Worm (Caenorhabditis elegans): ENCODE data around the gene R12B2.7.

Gene R12B2.7

DNA sequence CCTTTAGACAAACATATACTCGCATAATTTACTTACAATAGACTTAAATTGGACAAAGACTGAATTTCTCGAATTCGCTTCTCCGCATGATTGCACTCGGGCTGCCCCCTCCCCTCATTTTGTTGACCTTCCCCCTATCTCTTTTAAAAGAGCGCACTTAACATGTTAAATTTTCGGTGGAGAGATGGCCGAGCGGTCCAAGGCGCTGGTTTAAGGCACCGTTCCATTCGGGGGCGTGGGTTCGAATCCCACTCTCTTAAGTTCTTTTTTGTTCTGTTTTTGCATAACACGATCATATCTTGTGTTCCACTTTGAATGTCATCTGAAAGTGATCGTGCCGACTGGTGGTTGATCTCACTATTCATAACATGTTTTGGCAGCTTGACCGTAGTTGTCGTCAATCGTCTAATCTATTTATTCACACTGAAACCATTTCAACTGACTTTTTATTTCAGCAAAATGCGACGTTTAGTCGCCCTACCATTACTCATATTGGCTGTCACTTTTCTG is 45.1 kb upstream of the R12B2.7 start, which contains the start of gene cutl-23 (continued):
- TF ChIP-seq snpc-4 (GFP tag; optimal IDR thresholded peaks at IDR 0.05) = no peak
- TF ChIP-seq snpc-4 (tag; optimal IDR thresholded peaks at IDR 0.05) = peak in 2 of 4 experiments; percentile 16 to 37
- peak; percentile 47; the same call in 1 of the 2 replicates for TF ChIP-seq egrh-3 (GFP tag; IDR thresholded peaks at IDR 0.05)
- TF ChIP-seq rec-8 (tag; optimal IDR thresholded peaks at IDR 0.05) = peak; percentile 55 to 71
- peak; percentile 18 for TF ChIP-seq F23B12.7 (tag; optimal IDR thresholded peaks at IDR 0.05; ENCODE audit: insufficient read depth)
- TF ChIP-seq ceh-100 (GFP tag; IDR thresholded peaks at IDR 0.05) = no peak
- peak; percentile 50 for TF ChIP-seq madf-10 (tag; optimal IDR thresholded peaks at IDR 0.05)
- peak in 1 of 3 experiments; percentile 31 for TF ChIP-seq lin-35 (GFP tag; optimal IDR thresholded peaks at IDR 0.05)
- peak; percentile 42 for TF ChIP-seq hrde-1 (tag; optimal IDR thresholded peaks at IDR 0.05; ENCODE audit: borderline replicate concordance)
- peak; percentile 67 for TF ChIP-seq nfyb-1 (GFP tag; IDR thresholded peaks at IDR 0.05)
- peak; percentile 73 for TF ChIP-seq snpc-1.3 (tag; optimal IDR thresholded peaks at IDR 0.05; ENCODE audit: insufficient read depth)
- peak; percentile 35 for TF ChIP-seq ztf-26 (tag; optimal IDR thresholded peaks at IDR 0.05)
- TF ChIP-seq pha-4 (tag; optimal IDR thresholded peaks at IDR 0.05) = no peak
- no peak for TF ChIP-seq tbx-9 (tag; optimal IDR thresholded peaks at IDR 0.05; ENCODE audit: borderline replicate concordance)
- TF ChIP-seq hlh-12 (tag; optimal IDR thresholded peaks at IDR 0.05) = peak; percentile 26
- TF ChIP-seq lin-26 (GFP tag; IDR thresholded peaks at IDR 0.05) = peak; percentile 90
- 0 out of 2 replicates have a peak, but pooled peaks have one; percentile 27 for TF ChIP-seq madf-6 (GFP tag; IDR thresholded peaks at IDR 0.05)
- TF ChIP-seq nhr-90 (tag; optimal IDR thresholded peaks at IDR 0.05) = peak; percentile 73
- peak; percentile 77 for TF ChIP-seq ztf-18 (tag; optimal IDR thresholded peaks at IDR 0.05)
- peak; percentile 13 for TF ChIP-seq ceh-27 (GFP tag; optimal IDR thresholded peaks at IDR 0.05)

DNA sequence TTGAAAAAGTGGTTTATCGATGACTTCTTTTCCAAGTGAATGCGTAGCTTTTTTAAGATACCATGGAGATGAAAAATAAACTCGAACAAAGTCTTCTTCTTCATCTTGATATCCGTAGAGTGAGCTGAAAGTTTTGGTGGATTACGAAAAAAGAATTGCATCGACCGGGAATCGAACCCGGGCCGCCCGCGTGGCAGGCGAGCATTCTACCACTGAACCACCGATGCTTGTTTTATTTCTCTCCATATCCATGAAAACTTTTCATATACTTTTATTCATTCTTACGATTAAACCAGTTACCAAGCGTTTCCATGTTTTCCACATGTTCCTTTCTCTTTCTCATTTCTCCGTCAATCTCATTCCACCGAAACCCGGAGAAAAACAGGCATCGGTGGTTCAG is 32.8 kb upstream of the R12B2.7 start:
- TF ChIP-seq F10E7.11 (tag; optimal IDR thresholded peaks at IDR 0.05) = no peak
- TF ChIP-seq attf-3 (GFP tag; conservative IDR thresholded peaks at IDR 0.05) = 0 out of 2 replicates have a peak, but pooled peaks have one; percentile 60
- TF ChIP-seq madf-8 (GFP tag; conservative IDR thresholded peaks at IDR 0.05) = no peak
- TF ChIP-seq nhr-27 (tag; optimal IDR thresholded peaks at IDR 0.05) = no peak
- no peak for TF ChIP-seq efl-1 (GFP tag; optimal IDR thresholded peaks at IDR 0.05)
- TF ChIP-seq F57A8.1 (GFP tag; optimal IDR thresholded peaks at IDR 0.05) = no peak
- no peak for TF ChIP-seq hlh-26 (GFP tag; conservative IDR thresholded peaks at IDR 0.05)
- TF ChIP-seq mes-4 (tag; optimal IDR thresholded peaks at IDR 0.05) = no peak
- no peak for TF ChIP-seq madf-10 (tag; optimal IDR thresholded peaks at IDR 0.05)
- no peak for TF ChIP-seq nhr-80 (tag; optimal IDR thresholded peaks at IDR 0.05)
- TF ChIP-seq unc-62 (GFP tag; optimal IDR thresholded peaks at IDR 0.05) = no peak
- TF ChIP-seq zim-3 (tag; optimal IDR thresholded peaks at IDR 0.05) = no peak
- TF ChIP-seq Y53F4B.3 (GFP tag; IDR thresholded peaks at IDR 0.05) = no peak
- no peak for TF ChIP-seq mxl-1 (tag; optimal IDR thresholded peaks at IDR 0.05)
- TF ChIP-seq xnd-1 (tag; optimal IDR thresholded peaks at IDR 0.05) = no peak
- no peak for TF ChIP-seq cebp-1 (GFP tag; IDR thresholded peaks at IDR 0.05)
- no peak for TF ChIP-seq cebp-1 (tag; optimal IDR thresholded peaks at IDR 0.05)
- TF ChIP-seq Y67H2A.10 (GFP tag; conservative IDR thresholded peaks at IDR 0.05) = no peak
- TF ChIP-seq lin-35 (GFP tag; optimal IDR thresholded peaks at IDR 0.05) = no peak
- no peak for TF ChIP-seq F52B5.7 (tag; optimal IDR thresholded peaks at IDR 0.05)
- no peak for TF ChIP-seq bed-1 (GFP tag; IDR thresholded peaks at IDR 0.05)
- no peak for TF ChIP-seq nfya-1 (tag; optimal IDR thresholded peaks at IDR 0.05; ENCODE audit: borderline replicate concordance, insufficient read depth)
- TF ChIP-seq hlh-12 (tag; optimal IDR thresholded peaks at IDR 0.05) = no peak
- no peak for TF ChIP-seq C06A6.2 (GFP tag; conservative IDR thresholded peaks at IDR 0.05)
- TF ChIP-seq mcd-1 (GFP tag; IDR thresholded peaks at IDR 0.05) = no peak
- no peak for TF ChIP-seq dpff-1 (tag; optimal IDR thresholded peaks at IDR 0.05)
- TF ChIP-seq lsy-27 (tag; optimal IDR thresholded peaks at IDR 0.05; ENCODE audit: borderline replicate concordance, insufficient read depth) = no peak
- TF ChIP-seq aptf-3 (GFP tag; IDR thresholded peaks at IDR 0.05) = no peak
- TF ChIP-seq egl-44 (GFP tag; IDR thresholded peaks at IDR 0.05) = no peak
- TF ChIP-seq egrh-3 (GFP tag; IDR thresholded peaks at IDR 0.05) = no peak
- peak; percentile 18 for TF ChIP-seq lsl-1 (GFP tag; optimal IDR thresholded peaks at IDR 0.05)

All from whole organism, young adult.